Fruit fly (Drosophila melanogaster): ENCODE results near the gene CG14722.
A peak's percentile ranks its signal among the peaks of the same experiment; 100 is the strongest.

- TF ChIP-seq kay (GFP tag; ENCODE audit: borderline replicate concordance) = peak; percentile 90
- TF ChIP-seq Clk (GFP tag; optimal IDR thresholded peaks at IDR 0.05) = peak; percentile 9
Measured at dm6 chr3R:11764279-11764880, 22.7 kb downstream of the CG14722 start, which contains the start of gene Lk6.
